Worm (Caenorhabditis elegans): Measurements from ENCODE around the gene nhr-233.

ce11 chrV:16600623-16601022, 30.0 kb upstream of the nhr-233 start, which contains the start of gene T03E6.9:
- TF ChIP-seq gmeb-2 (tag; optimal IDR thresholded peaks at IDR 0.05) = no peak
- no peak for TF ChIP-seq dve-1 (tag; optimal IDR thresholded peaks at IDR 0.05)
- TF ChIP-seq pha-4 (tag; optimal IDR thresholded peaks at IDR 0.05) = no peak
- no peak for TF ChIP-seq hlh-6 (tag; optimal IDR thresholded peaks at IDR 0.05)
- no peak for TF ChIP-seq pqm-1 (tag; optimal IDR thresholded peaks at IDR 0.05)
- TF ChIP-seq ama-1 (optimal IDR thresholded peaks at IDR 0.05) = no peak
- no peak for TF ChIP-seq unc-55 (GFP tag; optimal IDR thresholded peaks at IDR 0.05)
- TF ChIP-seq nhr-11 (tag; optimal IDR thresholded peaks at IDR 0.05) = no peak
- no peak for TF ChIP-seq pag-3 (tag; optimal IDR thresholded peaks at IDR 0.05; ENCODE audit: borderline replicate concordance)
- no peak for TF ChIP-seq F13H6.1 (tag; optimal IDR thresholded peaks at IDR 0.05)
- no peak for TF ChIP-seq pat-9 (tag; optimal IDR thresholded peaks at IDR 0.05)
